Worm (Caenorhabditis elegans) whole organism, young adult: ENCODE measurements around the gene col-168.

Experiments used
- C06A6.2 ChIP-seq: fragments of 200-800 bp; sonication (Bioruptor generic); conservative IDR thresholded peaks from 2 replicates; pipeline ENCODE4 v1.3.6; 2022; ENCODE audit warnings: missing genetic modification characterization, missing compliant biosample characterization
- F23B12.7 ChIP-seq: sonication (generic microtip); optimal IDR thresholded peaks from 2 replicates; lab custom pipeline; 2017; ENCODE audit warnings: missing genetic modification characterization, mild to moderate bottlenecking, missing compliant biosample characterization, antibody characterized with exemption, moderate library complexity; ENCODE audit not compliant: insufficient read depth
- F33H1.4 ChIP-seq: fragments of 200-800 bp; sonication (Bioruptor generic); IDR thresholded peaks from 2 replicates; pipeline ENCODE4 v1.3.6; 2022; ENCODE audit warnings: missing genetic modification reagents, missing genetic modification characterization, missing compliant biosample characterization
- F37B4.10 ChIP-seq: fragments of 200-800 bp; sonication (Bioruptor generic); IDR thresholded peaks from 2 replicates; pipeline ENCODE4 v1.3.6; 2022; ENCODE audit warnings: missing genetic modification characterization, missing compliant biosample characterization
- K11D2.4 ChIP-seq: fragments of 200-800 bp; sonication (Bioruptor generic); IDR thresholded peaks from 2 replicates; pipeline ENCODE4 v1.3.6; 2022; ENCODE audit warnings: missing genetic modification reagents, missing genetic modification characterization, missing compliant biosample characterization
- K12H6.12 ChIP-seq: fragments of 200-800 bp; sonication (Bioruptor generic); optimal IDR thresholded peaks from 2 replicates; lab custom pipeline; 2018; ENCODE audit warnings: mild to moderate bottlenecking, missing genetic modification characterization, missing compliant biosample characterization
- T07F8.4 ChIP-seq: sonication (generic microtip); optimal IDR thresholded peaks from 2 replicates; lab custom pipeline; 2016; ENCODE audit warnings: mild to moderate bottlenecking, missing genetic modification characterization, moderate library complexity, missing compliant biosample characterization
- Y53F4B.3 ChIP-seq: fragments of 200-800 bp; sonication (Bioruptor generic); IDR thresholded peaks from 2 replicates; pipeline ENCODE4 v1.3.6; 2022; ENCODE audit warnings: missing genetic modification reagents, missing genetic modification characterization, missing compliant biosample characterization
- Y53G8AR.9 ChIP-seq: fragments of 200-800 bp; sonication (Bioruptor generic); conservative IDR thresholded peaks from 2 replicates; pipeline ENCODE4 v1.3.6; 2022; ENCODE audit warnings: missing genetic modification reagents, missing genetic modification characterization, missing compliant biosample characterization
- Y56A3A.18 ChIP-seq: fragments of 200-800 bp; sonication (Bioruptor generic); IDR thresholded peaks from 2 replicates; pipeline ENCODE4 v1.3.6; 2022; ENCODE audit warnings: missing genetic modification reagents, missing genetic modification characterization, missing compliant biosample characterization
- ama-1 ChIP-seq, 3 experiments: fragments of 150-350 bp in 1 of 3; sonication (generic microtip) in 2 of 3; optimal IDR thresholded peaks; 2 replicates each; lab custom pipeline; 2014 to 2018; ENCODE audit warnings: missing biosample characterization in 2 of 3, missing genetic modification characterization in 2 of 3, missing genetic modification reagents in 2 of 3
- aptf-2 ChIP-seq: fragments of 200-800 bp; sonication (Bioruptor generic); conservative IDR thresholded peaks from 2 replicates; pipeline ENCODE4 v1.3.6; 2022; ENCODE audit warnings: missing genetic modification reagents, missing genetic modification characterization, missing compliant biosample characterization
- attf-3 ChIP-seq: fragments of 200-800 bp; sonication (Bioruptor generic); conservative IDR thresholded peaks from 2 replicates; pipeline ENCODE4 v1.3.6; 2022; ENCODE audit warnings: missing genetic modification reagents, missing genetic modification characterization, missing compliant biosample characterization
- attf-6 ChIP-seq: fragments of 200-800 bp; sonication (Bioruptor generic); IDR thresholded peaks from 2 replicates; pipeline ENCODE4 v1.3.6; 2022; ENCODE audit warnings: missing genetic modification reagents, missing genetic modification characterization, missing compliant biosample characterization
- ceh-27 ChIP-seq: fragments of 200-800 bp; sonication (Bioruptor generic); optimal IDR thresholded peaks from 2 replicates; lab custom pipeline; 2018; ENCODE audit warnings: mild to moderate bottlenecking, missing genetic modification characterization, moderate library complexity, missing compliant biosample characterization
- ceh-40 ChIP-seq: fragments of 200-800 bp; sonication (Bioruptor generic); IDR thresholded peaks from 2 replicates; pipeline ENCODE4 v1.3.6; 2022; ENCODE audit warnings: missing genetic modification characterization, missing compliant biosample characterization
- ceh-91 ChIP-seq: fragments of 200-800 bp; sonication (Bioruptor generic); IDR thresholded peaks from 2 replicates; pipeline ENCODE4 v1.3.6; 2022; ENCODE audit warnings: missing genetic modification reagents, missing genetic modification characterization, missing compliant biosample characterization
- egl-18 ChIP-seq: fragments of 200-800 bp; sonication (Bioruptor generic); IDR thresholded peaks from 2 replicates; pipeline ENCODE4 v1.3.6; 2022; ENCODE audit warnings: missing genetic modification reagents, missing genetic modification characterization, missing compliant biosample characterization
- ekl-4 ChIP-seq: fragments of 200-800 bp; sonication (Bioruptor generic); IDR thresholded peaks from 2 replicates; pipeline ENCODE4 v1.3.6; 2022; ENCODE audit warnings: missing genetic modification reagents, missing genetic modification characterization, missing compliant biosample characterization
- fkh-3 ChIP-seq: sonication (generic microtip); optimal IDR thresholded peaks from 2 replicates; lab custom pipeline; 2016; ENCODE audit warnings: mild to moderate bottlenecking, missing genetic modification characterization, missing compliant biosample characterization
- hrde-1 ChIP-seq: sonication (generic microtip); optimal IDR thresholded peaks from 2 replicates; lab custom pipeline; 2016; ENCODE audit warnings: missing genetic modification characterization, mild to moderate bottlenecking, missing compliant biosample characterization, moderate library complexity, missing genotype, missing genetic modification reagents, borderline replicate concordance
- hsf-1 ChIP-seq: fragments of 200-800 bp; sonication (Bioruptor generic); IDR thresholded peaks from 2 replicates; pipeline ENCODE4 v1.3.6; 2022; ENCODE audit warnings: missing genetic modification reagents, missing genetic modification characterization, missing compliant biosample characterization
- lag-1 ChIP-seq: fragments of 200-800 bp; sonication (Bioruptor generic); IDR thresholded peaks from 2 replicates; pipeline ENCODE4 v1.3.6; 2022; ENCODE audit warnings: missing genetic modification reagents, missing genetic modification characterization, missing compliant biosample characterization
- let-526 ChIP-seq: fragments of 200-800 bp; sonication (Bioruptor generic); IDR thresholded peaks from 2 replicates; pipeline ENCODE4 v1.3.6; 2022; ENCODE audit warnings: missing genetic modification reagents, missing genetic modification characterization, missing compliant biosample characterization
- let-607 ChIP-seq, 2 experiments: fragments of 200-800 bp in 1 of 2; sonication (Bioruptor generic) in 1 of 2; sonication (generic microtip) in 1 of 2; optimal IDR thresholded peaks; 2 replicates each; lab custom pipeline; 2016 to 2018; ENCODE audit warnings: mild to moderate bottlenecking in 2 of 2, missing compliant biosample characterization in 2 of 2, missing genetic modification characterization in 2 of 2, moderate library complexity in 2 of 2, missing genotype in 1 of 2
- lin-26 ChIP-seq: fragments of 200-800 bp; sonication (Bioruptor generic); IDR thresholded peaks from 2 replicates; pipeline ENCODE4 v1.3.6; 2022; ENCODE audit warnings: missing genetic modification reagents, missing genetic modification characterization, missing compliant biosample characterization
- lin-40 ChIP-seq: sonication (generic microtip); optimal IDR thresholded peaks from 2 replicates; lab custom pipeline; 2016; ENCODE audit warnings: missing genetic modification characterization, mild to moderate bottlenecking, missing compliant biosample characterization, missing genotype, missing genetic modification reagents
- lin-54 ChIP-seq: fragments of 200-800 bp; sonication (Bioruptor generic); optimal IDR thresholded peaks from 2 replicates; lab custom pipeline; 2018; ENCODE audit warnings: mild to moderate bottlenecking, missing genetic modification characterization, missing compliant biosample characterization
- madf-3 ChIP-seq: fragments of 200-800 bp; sonication (Bioruptor generic); IDR thresholded peaks from 2 replicates; pipeline ENCODE4 v1.3.6; 2022; ENCODE audit warnings: missing genetic modification reagents, missing genetic modification characterization, missing compliant biosample characterization
- madf-6 ChIP-seq: fragments of 200-800 bp; sonication (Bioruptor generic); IDR thresholded peaks from 2 replicates; pipeline ENCODE4 v1.3.6; 2022; ENCODE audit warnings: missing genetic modification reagents, missing genetic modification characterization, missing compliant biosample characterization
- madf-8 ChIP-seq: fragments of 200-800 bp; sonication (Bioruptor generic); conservative IDR thresholded peaks from 2 replicates; pipeline ENCODE4 v1.3.6; 2022; ENCODE audit warnings: missing genetic modification reagents, missing genetic modification characterization, missing compliant biosample characterization
- mcd-1 ChIP-seq: fragments of 200-800 bp; sonication (Bioruptor generic); IDR thresholded peaks from 2 replicates; pipeline ENCODE4 v1.3.6; 2022; ENCODE audit warnings: missing genetic modification reagents, missing genetic modification characterization, missing compliant biosample characterization
- mes-4 ChIP-seq: sonication (generic microtip); optimal IDR thresholded peaks from 2 replicates; lab custom pipeline; 2016; ENCODE audit warnings: missing genotype, missing genetic modification characterization, missing compliant biosample characterization
- mxl-1 ChIP-seq: sonication (generic microtip); optimal IDR thresholded peaks from 2 replicates; lab custom pipeline; 2016; ENCODE audit warnings: missing genetic modification characterization, missing compliant biosample characterization
- nfyb-1 ChIP-seq: fragments of 200-800 bp; sonication (Bioruptor generic); IDR thresholded peaks from 2 replicates; pipeline ENCODE4 v1.3.6; 2022; ENCODE audit warnings: missing genetic modification reagents, missing genetic modification characterization, missing compliant biosample characterization
- nhr-27 ChIP-seq: fragments of 200-800 bp; sonication (Bioruptor generic); optimal IDR thresholded peaks from 2 replicates; lab custom pipeline; 2018; ENCODE audit warnings: mild to moderate bottlenecking, missing genetic modification characterization, moderate library complexity, missing compliant biosample characterization
- nhr-90 ChIP-seq: sonication (generic microtip); optimal IDR thresholded peaks from 2 replicates; lab custom pipeline; 2016; ENCODE audit warnings: missing genotype, mild to moderate bottlenecking, missing genetic modification characterization, missing compliant biosample characterization
- pbrm-1 ChIP-seq: fragments of 200-800 bp; sonication (Bioruptor generic); IDR thresholded peaks from 2 replicates; pipeline ENCODE4 v1.3.6; 2022; ENCODE audit warnings: missing genetic modification reagents, missing genetic modification characterization, missing compliant biosample characterization
- pha-4 ChIP-seq: fragments of 150-350 bp; sonication (generic microtip); optimal IDR thresholded peaks from 2 replicates; lab custom pipeline; 2014; ENCODE audit warnings: missing biosample characterization, missing genetic modification reagents, missing genetic modification characterization
- repo-1 ChIP-seq: sonication (generic microtip); optimal IDR thresholded peaks from 2 replicates; lab custom pipeline; 2017; ENCODE audit warnings: mild to moderate bottlenecking, missing genetic modification characterization, missing compliant biosample characterization
- somi-1 ChIP-seq: fragments of 200-800 bp; sonication (Bioruptor generic); optimal IDR thresholded peaks from 2 replicates; lab custom pipeline; 2018; ENCODE audit warnings: mild to moderate bottlenecking, missing genetic modification characterization, missing compliant biosample characterization
- tbp1 ChIP-seq: fragments of 200-800 bp; sonication (Bioruptor generic); optimal IDR thresholded peaks from 2 replicates; lab custom pipeline; 2018; ENCODE audit warnings: mild to moderate bottlenecking, missing genetic modification characterization, missing compliant biosample characterization
- tbx-9 ChIP-seq: sonication (generic microtip); optimal IDR thresholded peaks from 2 replicates; lab custom pipeline; 2016; ENCODE audit warnings: borderline replicate concordance, missing genetic modification characterization, inconsistent platforms, missing compliant biosample characterization
- unc-62 ChIP-seq: fragments of 150-350 bp; optimal IDR thresholded peaks from 2 replicates; lab custom pipeline; 2014; ENCODE audit warnings: missing biosample characterization, missing genetic modification reagents, missing genetic modification characterization
- zfh-2 ChIP-seq: fragments of 200-800 bp; sonication (Bioruptor generic); conservative IDR thresholded peaks from 2 replicates; pipeline ENCODE4 v1.3.6; 2022; ENCODE audit warnings: missing genetic modification reagents, missing genetic modification characterization, missing compliant biosample characterization
- ztf-22 ChIP-seq: fragments of 200-800 bp; sonication (Bioruptor generic); optimal IDR thresholded peaks from 2 replicates; lab custom pipeline; 2018; ENCODE audit warnings: mild to moderate bottlenecking, missing genetic modification characterization, moderate library complexity, missing compliant biosample characterization
- ztf-3 ChIP-seq: fragments of 200-800 bp; sonication (Bioruptor generic); optimal IDR thresholded peaks from 2 replicates; lab custom pipeline; 2018; ENCODE audit warnings: mild to moderate bottlenecking, missing genetic modification characterization, missing compliant biosample characterization
- ztf-6 ChIP-seq: fragments of 200-800 bp; sonication (Bioruptor generic); IDR thresholded peaks from 2 replicates; pipeline ENCODE4 v1.3.6; 2022; ENCODE audit warnings: missing genetic modification reagents, missing genetic modification characterization, missing compliant biosample characterization

The col-168 gene

ce11 chrX:6286154-6286553 lies 40.0 kb upstream of the col-168 start (continued):
- TF ChIP-seq ekl-4 (GFP tag; lab: Robert Waterston, UW): peak; percentile 80
- peak; percentile 97 for TF ChIP-seq lin-26 (GFP tag; lab: Robert Waterston, UW)
- TF ChIP-seq egl-18 (GFP tag; lab: Robert Waterston, UW): 0 out of 2 replicates have a peak, but pooled peaks have one; percentile 42
- no peak for TF ChIP-seq attf-3 (GFP tag; lab: Robert Waterston, UW)
- 0 out of 2 replicates have a peak, but pooled peaks have one; percentile 81 for TF ChIP-seq ceh-40 (GFP tag; lab: Robert Waterston, UW)
- no peak for TF ChIP-seq repo-1 (tag; lab: Kevin White, UChicago)
- peak; percentile 90 for TF ChIP-seq mxl-1 (tag; lab: Kevin White, UChicago)
- TF ChIP-seq pbrm-1: peak; percentile 76
- peak; percentile 43 for TF ChIP-seq mes-4 (tag; lab: Kevin White, UChicago)
- peak in 1 of 2 experiments; percentile 48 for TF ChIP-seq let-607 (tag; optimal IDR thresholded peaks at IDR 0.05; lab: Kevin White, UChicago)
- TF ChIP-seq ztf-22 (GFP tag; lab: Kevin White, UChicago): no peak
- TF ChIP-seq somi-1 (GFP tag; lab: Kevin White, UChicago): peak; percentile 79
- TF ChIP-seq attf-6 (GFP tag; lab: Robert Waterston, UW): peak; percentile 60; the same call in 1 of the 2 replicates
- TF ChIP-seq let-526 (GFP tag; lab: Robert Waterston, UW): 0 out of 2 replicates have a peak, but pooled peaks have one; percentile 22
- TF ChIP-seq nfyb-1 (GFP tag; lab: Robert Waterston, UW): peak; percentile 79
- no peak for TF ChIP-seq pha-4
- no peak for TF ChIP-seq F33H1.4 (GFP tag; lab: Robert Waterston, UW)
- TF ChIP-seq Y53F4B.3: no peak
- TF ChIP-seq ztf-3: no peak
- no peak for TF ChIP-seq aptf-2
- no peak for TF ChIP-seq K11D2.4 (GFP tag; lab: Robert Waterston, UW)
- no peak for TF ChIP-seq C06A6.2
- TF ChIP-seq hsf-1 (GFP tag; lab: Robert Waterston, UW): 0 out of 2 replicates have a peak, but pooled peaks have one; percentile 50
- peak; percentile 66 for TF ChIP-seq fkh-3 (tag; lab: Kevin White, UChicago)
- no peak for TF ChIP-seq ama-1 (optimal IDR thresholded peaks at IDR 0.05; lab: Kevin White, UChicago)
- TF ChIP-seq ama-1 (GFP tag; optimal IDR thresholded peaks at IDR 0.05; lab: Kevin White, UChicago): peak; percentile 67 to 84
- no peak for TF ChIP-seq lag-1 (GFP tag; lab: Robert Waterston, UW)
- peak; percentile 92 for TF ChIP-seq tbp1 (GFP tag; lab: Kevin White, UChicago)
- TF ChIP-seq nhr-90 (tag; lab: Kevin White, UChicago): peak; percentile 76
- peak; percentile 58 for TF ChIP-seq madf-6 (GFP tag; lab: Robert Waterston, UW)
- TF ChIP-seq zfh-2: no peak
- peak; percentile 42 for TF ChIP-seq lin-54 (GFP tag; lab: Kevin White, UChicago)
- peak; percentile 74 for TF ChIP-seq hrde-1
- TF ChIP-seq T07F8.4 (tag; lab: Kevin White, UChicago): peak; percentile 44
- no peak for TF ChIP-seq K12H6.12 (tag; lab: Kevin White, UChicago)
- TF ChIP-seq F23B12.7 (tag; lab: Kevin White, UChicago): peak; percentile 70
- no peak for TF ChIP-seq madf-8
- TF ChIP-seq Y53G8AR.9 (GFP tag; lab: Robert Waterston, UW): no peak
- peak; percentile 16 for TF ChIP-seq nhr-27
- TF ChIP-seq ceh-27: peak; percentile 5
- no peak for TF ChIP-seq ztf-6 (GFP tag; lab: Robert Waterston, UW)
- 0 out of 2 replicates have a peak, but pooled peaks have one; percentile 49 for TF ChIP-seq madf-3
- peak; percentile 79 for TF ChIP-seq Y56A3A.18
- no peak for TF ChIP-seq tbx-9 (tag; lab: Kevin White, UChicago)
- TF ChIP-seq lin-40: no peak
- TF ChIP-seq ceh-91 (GFP tag; lab: Robert Waterston, UW): no peak
- TF ChIP-seq mcd-1 (GFP tag; lab: Robert Waterston, UW): no peak; the same call in 1 of the 2 replicates
- no peak for TF ChIP-seq F37B4.10 (GFP tag; lab: Robert Waterston, UW)
- TF ChIP-seq unc-62: no peak
